Worm (Caenorhabditis elegans) whole organism, L1 larva: ENCODE data around the gene F35E8.2.

ENCODE experiments used
- alr-1 ChIP-seq: fragments of 200-800 bp; sonication (Bioruptor generic); optimal IDR thresholded peaks from 2 replicates; lab custom pipeline; 2018; ENCODE audit warnings: borderline replicate concordance, mild to moderate bottlenecking, missing genetic modification characterization, missing compliant biosample characterization
- aly-2 ChIP-seq: fragments of 150-350 bp; optimal IDR thresholded peaks from 2 replicates; lab custom pipeline; 2014; ENCODE audit warnings: missing biosample characterization, missing genetic modification characterization
- ceh-82 ChIP-seq, 3 experiments: fragments of 150-350 bp in 1 of 3; sonication (generic microtip) in 2 of 3; optimal IDR thresholded peaks; 2 replicates each; lab custom pipeline; 2014 to 2017; ENCODE audit warnings: missing biosample characterization in 3 of 3, missing genetic modification characterization in 3 of 3
- egl-27 ChIP-seq, 2 experiments: fragments of 150-350 bp in 1 of 2; sonication (generic microtip); optimal IDR thresholded peaks; 3 replicates each; lab custom pipeline; 2017 to 2018; ENCODE audit warnings: missing biosample characterization in 2 of 2, missing genetic modification characterization in 2 of 2, missing genetic modification reagents in 2 of 2
- elt-3 ChIP-seq, 6 experiments: fragments of 150-350 bp in 1 of 6; sonication (generic microtip); optimal IDR thresholded peaks; 2 replicates each; lab custom pipeline; 2017 to 2018; ENCODE audit warnings: missing biosample characterization in 6 of 6, missing genetic modification characterization in 6 of 6, inconsistent platforms in 1 of 6
- jun-1 ChIP-seq: fragments of 150-350 bp; optimal IDR thresholded peaks from 2 replicates; lab custom pipeline; 2014; ENCODE audit warnings: missing biosample characterization, missing genetic modification reagents, missing genetic modification characterization
- lin-39 ChIP-seq: fragments of 150-350 bp; optimal IDR thresholded peaks from 2 replicates; lab custom pipeline; 2014; ENCODE audit warnings: missing biosample characterization, missing genetic modification reagents, missing genetic modification characterization
- mab-9 ChIP-seq: fragments of 200-800 bp; sonication (Bioruptor generic); IDR thresholded peaks from 2 replicates; pipeline ENCODE4 v1.3.6; 2022; ENCODE audit warnings: missing genetic modification reagents, missing genetic modification characterization, missing compliant biosample characterization
- mep-1 ChIP-seq: fragments of 150-350 bp; optimal IDR thresholded peaks from 2 replicates; lab custom pipeline; 2014; ENCODE audit warnings: missing biosample characterization, missing genetic modification characterization
- nhr-76 ChIP-seq: sonication (generic microtip); optimal IDR thresholded peaks from 2 replicates; lab custom pipeline; 2017; ENCODE audit warnings: missing biosample characterization, missing genetic modification characterization
- pqm-1 ChIP-seq: sonication (generic microtip); optimal IDR thresholded peaks from 3 replicates; lab custom pipeline; 2017; ENCODE audit warnings: missing biosample characterization, missing genetic modification characterization
- unc-62 ChIP-seq: fragments of 150-350 bp; optimal IDR thresholded peaks from 2 replicates; lab custom pipeline; 2014; ENCODE audit warnings: missing biosample characterization, missing genetic modification reagents, missing genetic modification characterization

DNA sequence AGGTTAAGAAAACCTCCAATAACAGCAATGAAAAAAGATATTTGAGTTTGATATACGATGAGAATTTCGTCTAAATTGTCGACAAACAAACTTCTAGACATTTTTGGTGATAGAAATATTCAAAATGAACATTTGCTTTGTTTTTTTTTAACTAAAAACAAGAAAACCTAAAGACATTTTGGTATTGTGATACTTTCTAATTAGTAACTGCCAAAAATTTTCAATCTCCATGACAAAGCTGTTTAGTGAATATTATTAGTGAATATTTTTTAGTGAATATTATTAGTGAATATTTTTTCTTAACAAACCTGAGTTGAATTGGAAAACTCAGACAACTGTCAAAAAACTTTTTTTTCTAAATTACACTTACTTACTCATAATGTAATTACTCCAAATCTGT, 34.8 kb downstream of the F35E8.2 start, which contains the start of gene srw-55:
- no peak for TF ChIP-seq jun-1 (tag; lab: Kevin White, UChicago)
- TF ChIP-seq elt-3 (tag; optimal IDR thresholded peaks at IDR 0.05; lab: Kevin White, UChicago): no peak
- TF ChIP-seq aly-2: no peak
- no peak for TF ChIP-seq egl-27 (tag; optimal IDR thresholded peaks at IDR 0.05; lab: Kevin White, UChicago)
- no peak for TF ChIP-seq mep-1 (tag; lab: Kevin White, UChicago)
- TF ChIP-seq ceh-82 (tag; optimal IDR thresholded peaks at IDR 0.05; lab: Kevin White, UChicago): no peak
- no peak for TF ChIP-seq mab-9 (GFP tag; lab: Robert Waterston, UW)
- TF ChIP-seq alr-1: no peak
- no peak for TF ChIP-seq pqm-1
- no peak for TF ChIP-seq lin-39
- TF ChIP-seq nhr-76 (tag; lab: Kevin White, UChicago): no peak
- no peak for TF ChIP-seq unc-62 (GFP tag; lab: Kevin White, UChicago)
